Fruit fly (Drosophila melanogaster) whole organism, embryonic: ENCODE data around the gene Iyd.

ENCODE experiments used
- Bdp1 ChIP-seq: fragments of 200-800 bp; sonication (Bioruptor generic); optimal IDR thresholded peaks from 3 replicates; lab custom pipeline; 2016; ENCODE audit warnings: missing biosample characterization, missing genetic modification characterization
- BtbVII ChIP-seq: fragments of 200-800 bp; sonication (Bioruptor generic); optimal IDR thresholded peaks from 3 replicates; lab custom pipeline; 2017; ENCODE audit warnings: missing biosample characterization, mild to moderate bottlenecking, missing genetic modification characterization
- Bteb2 ChIP-seq: fragments of 200-800 bp; sonication (Bioruptor generic); optimal IDR thresholded peaks from 2 replicates; lab custom pipeline; 2016; ENCODE audit warnings: missing biosample characterization, missing genetic modification characterization
- CG10209 ChIP-seq: fragments of 200-800 bp; sonication (Bioruptor generic); optimal IDR thresholded peaks from 3 replicates; lab custom pipeline; 2017; ENCODE audit warnings: missing biosample characterization, mild to moderate bottlenecking, missing genetic modification characterization, missing genetic modification reagents
- CG1024 ChIP-seq: fragments of 200-800 bp; sonication (Bioruptor generic); IDR thresholded peaks from 2 replicates; pipeline ENCODE4 v1.3.6; 2022; ENCODE audit warnings: missing biosample characterization, missing genetic modification characterization
- CG10366 ChIP-seq: fragments of 200-800 bp; sonication (Bioruptor generic); IDR thresholded peaks from 2 replicates; pipeline ENCODE4 v1.3.6; 2022; ENCODE audit warnings: missing biosample characterization, missing genetic modification characterization
- CG10654 ChIP-seq: fragments of 200-800 bp; sonication (Bioruptor generic); optimal IDR thresholded peaks from 2 replicates; lab custom pipeline; 2016; ENCODE audit warnings: missing biosample characterization, missing genetic modification characterization
- CG10959 ChIP-seq: fragments of 200-800 bp; sonication (Bioruptor generic); IDR thresholded peaks from 2 replicates; pipeline ENCODE4 v1.3.6; 2022; ENCODE audit warnings: missing biosample characterization, missing genetic modification characterization
- CG12942 ChIP-seq: fragments of 200-800 bp; sonication (Bioruptor generic); optimal IDR thresholded peaks from 3 replicates; lab custom pipeline; 2016; ENCODE audit warnings: missing biosample characterization, missing genetic modification characterization
- CG13296 ChIP-seq: fragments of 200-800 bp; sonication (Bioruptor generic); optimal IDR thresholded peaks from 3 replicates; lab custom pipeline; 2018; ENCODE audit warnings: missing biosample characterization, mild to moderate bottlenecking, missing genetic modification characterization
- CG14014 ChIP-seq: fragments of 200-800 bp; sonication (Bioruptor generic); IDR thresholded peaks from 2 replicates; pipeline ENCODE4 v1.3.6; 2022; ENCODE audit warnings: missing biosample characterization, missing genetic modification characterization
- CG14860 ChIP-seq: fragments of 200-800 bp; sonication (Bioruptor generic); IDR thresholded peaks from 3 replicates; pipeline ENCODE4 v1.3.6; 2022; ENCODE audit warnings: missing biosample characterization, missing genetic modification characterization; ENCODE audit not compliant: partially characterized antibody
- CG16813 ChIP-seq: fragments of 200-800 bp; sonication (Bioruptor generic); IDR thresholded peaks from 3 replicates; pipeline ENCODE4 v1.3.6; 2022; ENCODE audit warnings: missing biosample characterization, missing genetic modification characterization; ENCODE audit not compliant: partially characterized antibody
- CG2875 ChIP-seq: fragments of 200-800 bp; sonication (Bioruptor generic); optimal IDR thresholded peaks from 2 replicates; lab custom pipeline; 2017; ENCODE audit warnings: missing biosample characterization, mild to moderate bottlenecking, missing genetic modification characterization, missing genetic modification reagents
- CG31441 ChIP-seq: fragments of 200-800 bp; sonication (Bioruptor generic); IDR thresholded peaks from 2 replicates; pipeline ENCODE4 v1.3.6; 2022; ENCODE audit warnings: missing biosample characterization, missing genetic modification characterization
- CG3995 ChIP-seq: fragments of 200-800 bp; sonication (Bioruptor generic); optimal IDR thresholded peaks from 3 replicates; lab custom pipeline; 2016; ENCODE audit warnings: missing biosample characterization, missing genetic modification characterization
- CG4404 ChIP-seq: fragments of 200-800 bp; sonication (Bioruptor generic); IDR thresholded peaks from 2 replicates; pipeline ENCODE4 v1.3.6; 2022; ENCODE audit warnings: missing biosample characterization, missing genetic modification characterization
- CG4730 ChIP-seq: fragments of 200-800 bp; sonication (Bioruptor generic); IDR thresholded peaks from 2 replicates; pipeline ENCODE4 v1.3.6; 2022; ENCODE audit warnings: missing biosample characterization, missing genetic modification characterization
- CG6272 ChIP-seq: fragments of 200-800 bp; sonication (Bioruptor generic); IDR thresholded peaks from 2 replicates; pipeline ENCODE4 v1.3.6; 2022; ENCODE audit warnings: missing biosample characterization, missing genetic modification characterization
- E2f1 ChIP-seq: fragments of 200-800 bp; sonication (Bioruptor generic); IDR thresholded peaks from 2 replicates; pipeline ENCODE4 v1.3.6; 2022; ENCODE audit warnings: missing biosample characterization, missing genetic modification characterization
- HHEX ChIP-seq: fragments of 200-800 bp; sonication (Bioruptor generic); optimal IDR thresholded peaks from 3 replicates; lab custom pipeline; 2017; ENCODE audit warnings: missing biosample characterization, mild to moderate bottlenecking, missing genetic modification characterization, missing genetic modification reagents
- HLH4C ChIP-seq: fragments of 200-800 bp; sonication (Bioruptor generic); IDR thresholded peaks from 3 replicates; pipeline ENCODE4 v1.3.6; 2022; ENCODE audit warnings: missing biosample characterization, missing genetic modification characterization; ENCODE audit not compliant: partially characterized antibody
- Hey ChIP-seq: fragments of 200-800 bp; sonication (Bioruptor generic); optimal IDR thresholded peaks from 3 replicates; lab custom pipeline; 2018; ENCODE audit warnings: missing biosample characterization, mild to moderate bottlenecking, missing genetic modification characterization
- Hr3 ChIP-seq: fragments of 200-800 bp; sonication (Bioruptor generic); optimal IDR thresholded peaks from 3 replicates; lab custom pipeline; 2016; ENCODE audit warnings: missing biosample characterization, missing genetic modification characterization
- Med ChIP-seq: fragments of 200-800 bp; sonication (Bioruptor generic); peaks from one replicate; lab custom pipeline; 2016; ENCODE audit warnings: missing biosample characterization, missing genetic modification characterization, mild to moderate bottlenecking, inconsistent platforms, moderate library complexity
- Oaz ChIP-seq: fragments of 200-800 bp; sonication (Bioruptor generic); IDR thresholded peaks from 2 replicates; pipeline ENCODE4 v1.3.6; 2022; ENCODE audit warnings: missing biosample characterization, missing genetic modification characterization
- Sry-δ ChIP-seq: fragments of 200-800 bp; sonication (Bioruptor generic); optimal IDR thresholded peaks from 2 replicates; lab custom pipeline; 2016; ENCODE audit warnings: missing biosample characterization, missing genetic modification characterization
- aop ChIP-seq: fragments of 200-800 bp; sonication (Bioruptor generic); IDR thresholded peaks from 2 replicates; pipeline ENCODE4 v1.3.6; 2022; ENCODE audit warnings: missing biosample characterization, missing genetic modification characterization
- ara ChIP-seq: fragments of 200-800 bp; sonication (Bioruptor generic); IDR thresholded peaks from 2 replicates; pipeline ENCODE4 v1.3.6; 2022; ENCODE audit warnings: missing biosample characterization, missing genetic modification characterization
- bsh ChIP-seq, 2 experiments: fragments of 200-800 bp; sonication (Bioruptor generic); optimal IDR thresholded peaks; 2 replicates each; lab custom pipeline; 2017 to 2018; ENCODE audit warnings: mild to moderate bottlenecking in 2 of 2, missing biosample characterization in 2 of 2, missing genetic modification characterization in 2 of 2, moderate library complexity in 1 of 2
- cato ChIP-seq: fragments of 200-800 bp; sonication (Bioruptor generic); optimal IDR thresholded peaks from 2 replicates; lab custom pipeline; 2016; ENCODE audit warnings: missing biosample characterization, missing genetic modification characterization, borderline replicate concordance
- eyg ChIP-seq: fragments of 200-800 bp; sonication (Bioruptor generic); optimal IDR thresholded peaks from 3 replicates; lab custom pipeline; 2016; ENCODE audit warnings: missing biosample characterization, missing genetic modification characterization
- fd96Cb ChIP-seq: fragments of 200-800 bp; sonication (Bioruptor generic); optimal IDR thresholded peaks from 2 replicates; lab custom pipeline; 2018; ENCODE audit warnings: missing biosample characterization, mild to moderate bottlenecking, missing genetic modification characterization, moderate library complexity
- hkb ChIP-seq, 2 experiments: fragments of 200-800 bp in 1 of 2; fragments of >200 bp in 1 of 2; sonication (Bioruptor generic) in 1 of 2; IDR thresholded peaks in 1 of 2; optimal IDR thresholded peaks in 1 of 2; 2 replicates each; pipeline versions ENCODE4 v1.3.6 to Lab custom; 2017 to 2022; ENCODE audit warnings: missing biosample characterization in 1 of 2, missing genetic modification characterization in 1 of 2
- hth ChIP-seq: fragments of >200 bp; optimal IDR thresholded peaks from 2 replicates; lab custom pipeline; 2017; ENCODE audit warnings: inconsistent platforms
- peb ChIP-seq: fragments of 200-800 bp; sonication (Bioruptor generic); IDR thresholded peaks from 2 replicates; pipeline ENCODE4 v1.3.6; 2022; ENCODE audit warnings: missing biosample characterization, missing genetic modification characterization
- pfk ChIP-seq: fragments of 200-800 bp; sonication (Bioruptor generic); optimal IDR thresholded peaks from 2 replicates; lab custom pipeline; 2018; ENCODE audit warnings: missing biosample characterization, mild to moderate bottlenecking, missing genetic modification characterization, moderate library complexity
- pho ChIP-seq: fragments of 200-800 bp; sonication (Bioruptor generic); optimal IDR thresholded peaks from 2 replicates; lab custom pipeline; 2016; ENCODE audit warnings: missing biosample characterization, missing genetic modification characterization
- ro ChIP-seq: fragments of 200-800 bp; sonication (Bioruptor generic); IDR thresholded peaks from 2 replicates; pipeline ENCODE4 v1.3.6; 2022; ENCODE audit warnings: missing biosample characterization, missing genetic modification characterization
- sens-2 ChIP-seq: fragments of 200-800 bp; sonication (Bioruptor generic); IDR thresholded peaks from 2 replicates; pipeline ENCODE4 v1.3.6; 2022; ENCODE audit warnings: missing biosample characterization, missing genetic modification characterization
- seq ChIP-seq: fragments of 200-800 bp; sonication (Bioruptor generic); IDR thresholded peaks from 2 replicates; pipeline ENCODE4 v1.3.6; 2022; ENCODE audit warnings: missing biosample characterization, missing genetic modification characterization
- sisA ChIP-seq: fragments of 200-800 bp; sonication (Bioruptor generic); IDR thresholded peaks from 2 replicates; pipeline ENCODE4 v1.3.6; 2022; ENCODE audit warnings: missing biosample characterization, missing genetic modification characterization
- slp2 ChIP-seq: fragments of 200-800 bp; sonication (Bioruptor generic); optimal IDR thresholded peaks from 2 replicates; lab custom pipeline; 2016; ENCODE audit warnings: missing biosample characterization, missing genetic modification characterization
- zfh1 ChIP-seq: fragments of 200-800 bp; sonication (Bioruptor generic); IDR thresholded peaks from 3 replicates; pipeline ENCODE4 v1.3.6; 2022; ENCODE audit warnings: missing biosample characterization, missing genetic modification characterization

Gene Iyd

DNA sequence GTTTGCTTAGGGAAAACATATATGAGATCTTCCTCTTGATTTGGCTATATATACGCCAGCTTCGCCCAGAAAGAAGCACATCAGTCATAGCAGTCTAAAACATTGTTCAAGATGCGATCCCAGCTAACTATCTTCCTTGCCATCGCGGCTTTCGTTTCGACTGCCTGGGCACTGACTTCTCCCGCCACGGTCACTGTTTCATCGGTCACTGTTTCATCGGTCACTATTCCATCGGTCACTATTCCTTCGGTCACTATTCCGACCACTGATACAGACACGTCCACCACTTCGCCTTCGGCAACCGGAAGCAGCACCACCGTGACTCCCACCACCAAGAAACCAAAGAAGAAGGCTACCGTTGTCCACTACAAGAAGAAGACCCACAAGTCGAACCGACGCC, 38.8 kb upstream of the Iyd start, which contains the start of gene CG14143:
CG14143 (plus strand) TSS at position 102 of the 400 bp plus-strand sequence.
- TF ChIP-seq CG16813 (GFP tag; lab: Robert Waterston, UW), result 0 out of 3 replicates have a peak, but pooled peaks have one; percentile 14
- TF ChIP-seq zfh1 (GFP tag; lab: Robert Waterston, UW), result 0 out of 3 replicates have a peak, but pooled peaks have one; percentile 44
- TF ChIP-seq CG3995 (GFP tag; lab: Kevin White, UChicago), result peak; percentile 91
- TF ChIP-seq ro (GFP tag; lab: Robert Waterston, UW), result 0 out of 2 replicates have a peak, but pooled peaks have one; percentile 18
- TF ChIP-seq Med (GFP tag; lab: Kevin White, UChicago), result peak; percentile 24
- peak; percentile 67 for TF ChIP-seq pfk (GFP tag; lab: Kevin White, UChicago)

DNA sequence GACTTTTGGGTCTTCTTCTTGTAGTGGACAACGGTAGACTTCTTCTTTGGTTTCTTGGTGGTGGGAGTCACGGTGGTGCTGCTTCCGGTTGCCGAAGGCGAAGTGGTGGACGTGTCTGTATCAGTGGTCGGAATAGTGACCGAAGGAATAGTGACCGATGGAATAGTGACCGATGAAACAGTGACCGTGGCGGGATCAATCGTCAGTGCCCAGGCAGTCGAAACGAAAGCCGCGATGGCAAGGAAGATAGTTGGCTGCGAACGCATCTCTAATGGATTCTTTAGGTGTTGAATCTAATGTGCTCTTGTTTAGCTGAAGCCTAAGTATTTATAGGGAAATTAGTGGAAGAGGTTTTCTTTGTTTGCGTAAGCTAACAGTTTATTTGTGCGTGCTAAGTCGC, 36.0 kb upstream of the Iyd start, which contains the start of gene CG32074:
CG32074 (minus strand) TSS at position 268 of the 400 bp plus-strand sequence.
- TF ChIP-seq CG31441 (GFP tag; lab: Robert Waterston, UW) (0 out of 2 replicates have a peak, but pooled peaks have one; percentile 35), pfk (GFP tag; lab: Kevin White, UChicago) (peak; percentile 54), CG3995 (GFP tag; lab: Kevin White, UChicago) (peak; percentile 80)
- TF ChIP-seq, all 482 proteins: peak for 3; not testable (repeated sequence) for 479

DNA sequence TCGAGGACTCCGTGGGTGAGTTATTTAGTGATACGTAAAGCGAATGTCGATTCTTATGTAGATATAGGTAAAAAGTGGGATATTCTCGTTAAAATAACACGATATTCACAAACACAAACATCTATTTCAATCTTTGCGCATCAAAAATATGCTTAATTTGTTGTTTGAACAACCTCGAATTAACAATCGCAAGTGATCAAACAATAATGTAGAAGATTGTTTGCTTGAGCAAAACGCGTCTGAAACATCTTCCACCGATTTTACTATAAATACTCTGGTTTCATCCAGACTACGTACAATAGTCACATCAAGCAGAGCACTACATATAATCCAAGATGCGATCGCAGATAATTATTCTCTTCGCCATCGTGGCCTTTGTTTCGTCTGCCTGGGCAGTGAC, 34.5 kb upstream of the Iyd start, which contains the start of gene nol:
nol (plus strand) TSS at position 301 of the 400 bp plus-strand sequence.
- TF ChIP-seq CG10209 (GFP tag; lab: Kevin White, UChicago) (no peak), CG10654 (GFP tag; lab: Kevin White, UChicago) (no peak), BtbVII (GFP tag; lab: Kevin White, UChicago) (no peak), hth (no peak), CG14860 (GFP tag; lab: Robert Waterston, UW) (no peak), Bteb2 (GFP tag; lab: Kevin White, UChicago) (no peak), pho (GFP tag; lab: Kevin White, UChicago) (no peak), Bdp1 (no peak), CG1024 (GFP tag; lab: Robert Waterston, UW) (no peak), Sry-δ (no peak), CG10959 (GFP tag; lab: Robert Waterston, UW) (no peak), peb (GFP tag; lab: Robert Waterston, UW) (no peak), bsh (GFP tag; optimal IDR thresholded peaks at IDR 0.05; lab: Kevin White, UChicago) (no peak), Oaz (GFP tag; lab: Robert Waterston, UW) (no peak), Hr3 (GFP tag; lab: Kevin White, UChicago) (no peak), CG13296 (no peak), CG4404 (GFP tag; lab: Robert Waterston, UW) (no peak), hkb (optimal IDR thresholded peaks at IDR 0.05; lab: Kevin White, UChicago) (no peak), hkb (GFP tag; IDR thresholded peaks at IDR 0.05; lab: Robert Waterston, UW) (no peak), HLH4C (GFP tag; lab: Robert Waterston, UW) (no peak)

DNA sequence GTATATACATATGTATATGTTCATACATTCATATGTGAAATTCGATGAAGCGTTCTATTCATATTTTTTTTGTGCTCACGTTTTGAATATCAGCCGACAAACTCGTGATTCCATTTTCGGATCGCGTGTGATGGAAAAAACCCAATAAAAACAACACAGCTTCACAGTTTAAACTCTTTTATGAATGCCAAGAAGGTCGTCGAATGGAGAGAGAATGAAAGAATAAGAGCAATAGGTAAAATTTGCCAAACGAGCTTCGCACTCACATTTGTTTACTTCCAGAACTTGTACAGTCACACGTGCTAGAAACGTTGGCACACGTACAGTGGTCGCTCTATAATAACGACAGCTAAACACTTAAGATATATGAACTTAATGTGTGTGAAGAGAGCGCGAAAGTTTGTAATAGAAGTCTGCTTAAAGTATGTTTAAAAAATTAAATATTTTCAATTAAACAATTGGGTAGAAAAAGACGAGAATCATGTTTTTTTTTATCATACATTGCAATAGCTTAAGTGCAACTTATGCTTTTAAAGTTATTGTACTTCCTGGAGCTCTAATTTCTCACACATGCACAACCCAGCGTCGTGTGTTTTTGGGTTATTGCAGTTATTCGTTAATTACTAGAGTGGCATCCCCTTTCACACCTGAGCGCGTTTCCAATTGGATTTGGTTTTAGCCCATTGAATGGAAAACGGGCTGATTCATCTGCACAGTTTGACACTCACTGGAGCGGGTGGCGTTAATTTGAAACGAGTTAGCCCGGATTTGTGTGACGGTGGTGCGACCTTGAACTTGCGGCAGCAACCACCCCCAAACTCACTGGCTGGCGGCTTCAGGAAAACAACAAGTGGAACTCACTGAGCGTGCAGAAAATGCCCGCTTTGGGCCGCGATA, 29.8 kb upstream of the Iyd start:
- TF ChIP-seq fd96Cb (tag; lab: Kevin White, UChicago) (no peak), eyg (GFP tag; lab: Kevin White, UChicago) (no peak), CG10654 (GFP tag; lab: Kevin White, UChicago) (no peak), seq (GFP tag; lab: Robert Waterston, UW) (no peak), CG6272 (GFP tag; lab: Robert Waterston, UW) (no peak), CG14014 (GFP tag; lab: Robert Waterston, UW) (peak; percentile 32; the same call in 1 of the 2 replicates), cato (no peak), CG12942 (GFP tag; lab: Kevin White, UChicago) (no peak), CG4730 (no peak), ara (GFP tag; lab: Robert Waterston, UW) (no peak), slp2 (GFP tag; lab: Kevin White, UChicago) (no peak), CG10366 (GFP tag; lab: Robert Waterston, UW) (no peak), aop (GFP tag; lab: Robert Waterston, UW) (no peak), sens-2 (GFP tag; lab: Robert Waterston, UW) (no peak), HHEX (no peak), CG2875 (GFP tag; lab: Kevin White, UChicago) (no peak), E2f1 (GFP tag; lab: Robert Waterston, UW) (no peak), Hey (tag; lab: Kevin White, UChicago) (no peak), sisA (GFP tag; lab: Robert Waterston, UW) (no peak)
